Worm (Caenorhabditis elegans) whole organism, young adult: Measurements from ENCODE around the gene Y43F8C.13.
A peak's percentile ranks its signal among the peaks of the same experiment; 100 is the strongest.

Experiments
- B0035.1 ChIP-seq: sonication (generic microtip); optimal IDR thresholded peaks from 2 replicates; lab custom pipeline; 2016; ENCODE audit warnings: missing genetic modification characterization, mild to moderate bottlenecking, missing compliant biosample characterization, missing genotype, missing genetic modification reagents
- B0261.1 ChIP-seq: sonication (generic microtip); optimal IDR thresholded peaks from 2 replicates; lab custom pipeline; 2016; ENCODE audit warnings: mild to moderate bottlenecking, missing genetic modification characterization, moderate library complexity, missing compliant biosample characterization
- F10E7.11 ChIP-seq: sonication (generic microtip); optimal IDR thresholded peaks from 2 replicates; lab custom pipeline; 2017; ENCODE audit warnings: mild to moderate bottlenecking, missing genetic modification characterization, moderate library complexity, missing compliant biosample characterization
- F23B12.7 ChIP-seq: sonication (generic microtip); optimal IDR thresholded peaks from 2 replicates; lab custom pipeline; 2017; ENCODE audit warnings: missing genetic modification characterization, mild to moderate bottlenecking, missing compliant biosample characterization, antibody characterized with exemption, moderate library complexity; ENCODE audit not compliant: insufficient read depth
- F49E8.2 ChIP-seq: sonication (generic microtip); optimal IDR thresholded peaks from 3 replicates; lab custom pipeline; 2017; ENCODE audit warnings: missing genetic modification characterization, mild to moderate bottlenecking, missing compliant biosample characterization, antibody characterized with exemption, moderate library complexity; ENCODE audit not compliant: insufficient read depth
- F52B5.7 ChIP-seq: sonication (generic microtip); optimal IDR thresholded peaks from 2 replicates; lab custom pipeline; 2016; ENCODE audit warnings: mild to moderate bottlenecking, missing genetic modification characterization, missing compliant biosample characterization
- Y53F4B.3 ChIP-seq: fragments of 200-800 bp; sonication (Bioruptor generic); IDR thresholded peaks from 2 replicates; pipeline ENCODE4 v1.3.6; 2022; ENCODE audit warnings: missing genetic modification reagents, missing genetic modification characterization, missing compliant biosample characterization
- Y53G8AR.9 ChIP-seq: fragments of 200-800 bp; sonication (Bioruptor generic); conservative IDR thresholded peaks from 2 replicates; pipeline ENCODE4 v1.3.6; 2022; ENCODE audit warnings: missing genetic modification reagents, missing genetic modification characterization, missing compliant biosample characterization
- Y67H2A.10 ChIP-seq: fragments of 200-800 bp; sonication (Bioruptor generic); conservative IDR thresholded peaks from 2 replicates; pipeline ENCODE4 v1.3.6; 2022; ENCODE audit warnings: missing genetic modification reagents, missing genetic modification characterization, missing compliant biosample characterization
- Y95B8A.8 ChIP-seq: fragments of 200-800 bp; sonication (Bioruptor generic); IDR thresholded peaks from 2 replicates; pipeline ENCODE4 v1.3.6; 2022; ENCODE audit warnings: missing genetic modification reagents, missing genetic modification characterization, missing compliant biosample characterization
- ama-1 ChIP-seq, 3 experiments: fragments of 150-350 bp in 1 of 3; sonication (generic microtip) in 2 of 3; optimal IDR thresholded peaks; 2 replicates each; lab custom pipeline; 2014 to 2018; ENCODE audit warnings: missing biosample characterization in 2 of 3, missing genetic modification characterization in 2 of 3, missing genetic modification reagents in 2 of 3
- aptf-2 ChIP-seq: fragments of 200-800 bp; sonication (Bioruptor generic); conservative IDR thresholded peaks from 2 replicates; pipeline ENCODE4 v1.3.6; 2022; ENCODE audit warnings: missing genetic modification reagents, missing genetic modification characterization, missing compliant biosample characterization
- attf-3 ChIP-seq: fragments of 200-800 bp; sonication (Bioruptor generic); conservative IDR thresholded peaks from 2 replicates; pipeline ENCODE4 v1.3.6; 2022; ENCODE audit warnings: missing genetic modification reagents, missing genetic modification characterization, missing compliant biosample characterization
- attf-5 ChIP-seq: fragments of 200-800 bp; sonication (Bioruptor generic); optimal IDR thresholded peaks from 2 replicates; lab custom pipeline; 2018; ENCODE audit warnings: mild to moderate bottlenecking, missing genetic modification characterization, missing compliant biosample characterization
- attf-6 ChIP-seq: fragments of 200-800 bp; sonication (Bioruptor generic); IDR thresholded peaks from 2 replicates; pipeline ENCODE4 v1.3.6; 2022; ENCODE audit warnings: missing genetic modification reagents, missing genetic modification characterization, missing compliant biosample characterization
- bed-1 ChIP-seq: fragments of 200-800 bp; sonication (Bioruptor generic); IDR thresholded peaks from 2 replicates; pipeline ENCODE4 v1.3.6; 2022; ENCODE audit warnings: missing genetic modification reagents, missing genetic modification characterization, missing compliant biosample characterization
- chd-7 ChIP-seq: sonication (generic microtip); optimal IDR thresholded peaks from 2 replicates; lab custom pipeline; 2016; ENCODE audit warnings: mild to moderate bottlenecking, missing genetic modification characterization, moderate library complexity, missing compliant biosample characterization
- dpff-1 ChIP-seq: sonication (generic microtip); optimal IDR thresholded peaks from 2 replicates; lab custom pipeline; 2017; ENCODE audit warnings: mild to moderate bottlenecking, missing genetic modification characterization, missing compliant biosample characterization
- egl-18 ChIP-seq: fragments of 200-800 bp; sonication (Bioruptor generic); IDR thresholded peaks from 2 replicates; pipeline ENCODE4 v1.3.6; 2022; ENCODE audit warnings: missing genetic modification reagents, missing genetic modification characterization, missing compliant biosample characterization
- hmg-1.2 ChIP-seq: fragments of 200-800 bp; sonication (Bioruptor generic); IDR thresholded peaks from 2 replicates; pipeline ENCODE4 v1.3.6; 2022; ENCODE audit warnings: missing genetic modification reagents, missing genetic modification characterization, missing compliant biosample characterization
- let-607 ChIP-seq, 2 experiments: fragments of 200-800 bp in 1 of 2; sonication (Bioruptor generic) in 1 of 2; sonication (generic microtip) in 1 of 2; optimal IDR thresholded peaks; 2 replicates each; lab custom pipeline; 2016 to 2018; ENCODE audit warnings: mild to moderate bottlenecking in 2 of 2, missing compliant biosample characterization in 2 of 2, missing genetic modification characterization in 2 of 2, moderate library complexity in 2 of 2, missing genotype in 1 of 2
- madf-10 ChIP-seq: sonication (generic microtip); optimal IDR thresholded peaks from 2 replicates; lab custom pipeline; 2016; ENCODE audit warnings: mild to moderate bottlenecking, missing genetic modification characterization, missing compliant biosample characterization
- madf-3 ChIP-seq: fragments of 200-800 bp; sonication (Bioruptor generic); IDR thresholded peaks from 2 replicates; pipeline ENCODE4 v1.3.6; 2022; ENCODE audit warnings: missing genetic modification reagents, missing genetic modification characterization, missing compliant biosample characterization
- madf-8 ChIP-seq: fragments of 200-800 bp; sonication (Bioruptor generic); conservative IDR thresholded peaks from 2 replicates; pipeline ENCODE4 v1.3.6; 2022; ENCODE audit warnings: missing genetic modification reagents, missing genetic modification characterization, missing compliant biosample characterization
- mcd-1 ChIP-seq: fragments of 200-800 bp; sonication (Bioruptor generic); IDR thresholded peaks from 2 replicates; pipeline ENCODE4 v1.3.6; 2022; ENCODE audit warnings: missing genetic modification reagents, missing genetic modification characterization, missing compliant biosample characterization
- nfyb-1 ChIP-seq: fragments of 200-800 bp; sonication (Bioruptor generic); IDR thresholded peaks from 2 replicates; pipeline ENCODE4 v1.3.6; 2022; ENCODE audit warnings: missing genetic modification reagents, missing genetic modification characterization, missing compliant biosample characterization
- nhr-179 ChIP-seq: sonication (generic microtip); optimal IDR thresholded peaks from 2 replicates; lab custom pipeline; 2016; ENCODE audit warnings: mild to moderate bottlenecking, missing genetic modification characterization, missing compliant biosample characterization
- snpc-1.1 ChIP-seq: sonication (generic microtip); optimal IDR thresholded peaks from 2 replicates; lab custom pipeline; 2017; ENCODE audit warnings: missing genetic modification characterization, mild to moderate bottlenecking, missing compliant biosample characterization, antibody characterized with exemption, moderate library complexity, missing genotype, missing genetic modification reagents; ENCODE audit not compliant: insufficient read depth
- snpc-3.4 ChIP-seq: sonication (generic microtip); optimal IDR thresholded peaks from 2 replicates; lab custom pipeline; 2017; ENCODE audit warnings: missing genetic modification characterization, mild to moderate bottlenecking, missing compliant biosample characterization, antibody characterized with exemption, moderate library complexity, missing genotype, missing genetic modification reagents
- somi-1 ChIP-seq: fragments of 200-800 bp; sonication (Bioruptor generic); optimal IDR thresholded peaks from 2 replicates; lab custom pipeline; 2018; ENCODE audit warnings: mild to moderate bottlenecking, missing genetic modification characterization, missing compliant biosample characterization
- tbp1 ChIP-seq: fragments of 200-800 bp; sonication (Bioruptor generic); optimal IDR thresholded peaks from 2 replicates; lab custom pipeline; 2018; ENCODE audit warnings: mild to moderate bottlenecking, missing genetic modification characterization, missing compliant biosample characterization
- tlf-1 ChIP-seq: fragments of 200-800 bp; sonication (Bioruptor generic); optimal IDR thresholded peaks from 2 replicates; lab custom pipeline; 2018; ENCODE audit warnings: mild to moderate bottlenecking, missing genetic modification characterization, missing compliant biosample characterization
- unc-62 ChIP-seq: fragments of 150-350 bp; optimal IDR thresholded peaks from 2 replicates; lab custom pipeline; 2014; ENCODE audit warnings: missing biosample characterization, missing genetic modification reagents, missing genetic modification characterization
- xnd-1 ChIP-seq: sonication (generic microtip); optimal IDR thresholded peaks from 2 replicates; lab custom pipeline; 2016; ENCODE audit warnings: missing genotype, missing genetic modification reagents, missing genetic modification characterization, missing compliant biosample characterization
- zfh-2 ChIP-seq: fragments of 200-800 bp; sonication (Bioruptor generic); conservative IDR thresholded peaks from 2 replicates; pipeline ENCODE4 v1.3.6; 2022; ENCODE audit warnings: missing genetic modification reagents, missing genetic modification characterization, missing compliant biosample characterization
- ztf-6 ChIP-seq: fragments of 200-800 bp; sonication (Bioruptor generic); IDR thresholded peaks from 2 replicates; pipeline ENCODE4 v1.3.6; 2022; ENCODE audit warnings: missing genetic modification reagents, missing genetic modification characterization, missing compliant biosample characterization

Y43F8C.13 gene

ce11 chrV:19744210-19744609, 47.0 kb upstream of the Y43F8C.13 start:
- no peak for TF ChIP-seq attf-5 (GFP tag; lab: Kevin White, UChicago)
- TF ChIP-seq F23B12.7 (tag; lab: Kevin White, UChicago) = no peak
- no peak for TF ChIP-seq let-607 (tag; optimal IDR thresholded peaks at IDR 0.05; lab: Kevin White, UChicago)
- no peak for TF ChIP-seq aptf-2
- no peak for TF ChIP-seq bed-1
- TF ChIP-seq madf-10 = no peak
- no peak for TF ChIP-seq attf-3 (GFP tag; lab: Robert Waterston, UW)
- TF ChIP-seq hmg-1.2 (GFP tag; lab: Robert Waterston, UW) = no peak
- no peak for TF ChIP-seq ztf-6 (GFP tag; lab: Robert Waterston, UW)
- TF ChIP-seq Y53F4B.3 (GFP tag; lab: Robert Waterston, UW) = no peak
- no peak for TF ChIP-seq B0035.1 (tag; lab: Kevin White, UChicago)
- TF ChIP-seq zfh-2 (GFP tag; lab: Robert Waterston, UW) = no peak
- TF ChIP-seq tlf-1 (GFP tag; lab: Kevin White, UChicago) = no peak
- TF ChIP-seq B0261.1 (tag; lab: Kevin White, UChicago) = no peak
- TF ChIP-seq somi-1 = no peak
- no peak for TF ChIP-seq Y95B8A.8

- TF ChIP-seq egl-18 (GFP tag; lab: Robert Waterston, UW) (no peak), dpff-1 (tag; lab: Kevin White, UChicago) (no peak), nhr-179 (tag; lab: Kevin White, UChicago) (no peak), mcd-1 (GFP tag; lab: Robert Waterston, UW) (no peak), zfh-2 (GFP tag; lab: Robert Waterston, UW) (peak; percentile 69), F52B5.7 (no peak)
These were observed 46.6 kb upstream of the Y43F8C.13 start for ce11 chrV:19743794-19744193.

DNA sequence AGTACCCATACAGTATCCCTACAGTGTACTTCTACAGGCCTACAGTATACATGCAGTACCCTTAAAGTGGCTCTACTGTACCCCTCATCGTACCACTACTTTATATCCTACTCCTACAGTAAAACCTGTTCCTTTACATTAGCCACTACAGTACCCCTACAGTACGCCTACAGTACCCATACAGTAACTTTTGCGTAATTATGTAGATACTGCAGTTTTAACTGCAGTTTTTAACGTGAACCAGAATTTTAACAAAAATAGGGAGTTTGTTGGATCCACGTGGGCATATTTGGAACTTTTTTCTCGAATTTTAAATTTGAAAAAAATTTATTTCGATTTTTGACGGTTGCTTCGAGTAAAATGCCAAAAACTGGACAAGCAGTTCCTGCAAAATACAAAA, 46.1 kb upstream of the Y43F8C.13 start, which contains the start of gene W04E12.4:
W04E12.4 (plus strand) TSS at position 301 of the 400 bp plus-strand sequence.
- TF ChIP-seq nfyb-1 (GFP tag; lab: Robert Waterston, UW) (no peak), dpff-1 (tag; lab: Kevin White, UChicago) (no peak), unc-62 (GFP tag; lab: Kevin White, UChicago) (no peak), madf-8 (GFP tag; lab: Robert Waterston, UW) (no peak), F49E8.2 (no peak), chd-7 (tag; lab: Kevin White, UChicago) (no peak), Y67H2A.10 (GFP tag; lab: Robert Waterston, UW) (no peak)
- TF ChIP-seq, all 124 proteins: peak for 0

DNA sequence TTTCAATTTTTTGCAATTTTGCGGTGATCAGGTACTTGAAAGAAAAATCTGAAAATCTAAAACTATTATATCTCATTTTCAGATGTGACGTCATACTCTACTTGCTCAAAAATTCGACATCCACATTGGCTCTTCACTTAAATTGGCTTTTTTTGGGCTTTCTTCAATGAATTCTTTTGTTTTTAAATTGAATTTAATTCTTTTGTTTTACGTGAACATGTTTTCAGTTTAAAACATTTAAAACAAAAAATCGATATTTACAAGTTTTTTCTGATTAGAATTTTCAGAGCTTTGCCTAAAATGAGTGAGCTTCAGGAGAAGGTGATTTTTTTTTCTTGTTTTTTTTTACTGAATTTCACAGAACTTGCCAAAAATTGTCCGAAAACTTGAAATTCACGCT, 44.5 kb upstream of the Y43F8C.13 start, which contains the start of gene W04E12.3:
W04E12.3 (plus strand) TSS at position 301 of the 400 bp plus-strand sequence.
- TF ChIP-seq snpc-1.1 (tag; lab: Kevin White, UChicago) = no peak
- no peak for TF ChIP-seq F10E7.11 (tag; lab: Kevin White, UChicago)
- no peak for TF ChIP-seq snpc-3.4
- TF ChIP-seq madf-8 (GFP tag; lab: Robert Waterston, UW) = no peak
- no peak for TF ChIP-seq madf-3 (GFP tag; lab: Robert Waterston, UW)
- TF ChIP-seq ama-1 (optimal IDR thresholded peaks at IDR 0.05; lab: Kevin White, UChicago) = no peak
- no peak for TF ChIP-seq ama-1 (GFP tag; optimal IDR thresholded peaks at IDR 0.05; lab: Kevin White, UChicago)
- no peak for TF ChIP-seq xnd-1 (tag; lab: Kevin White, UChicago)
- TF ChIP-seq tbp1 = no peak
- no peak for TF ChIP-seq Y53G8AR.9 (GFP tag; lab: Robert Waterston, UW)
- TF ChIP-seq attf-6 (GFP tag; lab: Robert Waterston, UW) = no peak
- TF ChIP-seq let-607 (tag; optimal IDR thresholded peaks at IDR 0.05; lab: Kevin White, UChicago) = no peak
